Worm (Caenorhabditis elegans) whole organism, young adult: ENCODE measurements around the gene fkb-3.

ENCODE experiments used
- F57C9.4 ChIP-seq: sonication (generic microtip); optimal IDR thresholded peaks from 2 replicates; lab custom pipeline; 2017; ENCODE audit warnings: mild to moderate bottlenecking, missing genetic modification characterization, missing compliant biosample characterization
- aptf-3 ChIP-seq: fragments of 200-800 bp; sonication (Bioruptor generic); IDR thresholded peaks from 2 replicates; pipeline ENCODE4 v1.3.6; 2022; ENCODE audit warnings: missing genetic modification characterization, missing compliant biosample characterization
- cebp-2 ChIP-seq: fragments of 200-800 bp; sonication (Bioruptor generic); IDR thresholded peaks from 2 replicates; pipeline ENCODE4 v1.3.6; 2022; ENCODE audit warnings: missing genetic modification characterization, missing compliant biosample characterization
- ceh-100 ChIP-seq: fragments of 200-800 bp; sonication (Bioruptor generic); IDR thresholded peaks from 2 replicates; pipeline ENCODE4 v1.3.6; 2022; ENCODE audit warnings: missing genetic modification reagents, missing genetic modification characterization, missing compliant biosample characterization
- ceh-79 ChIP-seq: sonication (generic microtip); optimal IDR thresholded peaks from 2 replicates; lab custom pipeline; 2017; ENCODE audit warnings: mild to moderate bottlenecking, missing genetic modification characterization, missing compliant biosample characterization
- madf-6 ChIP-seq: fragments of 200-800 bp; sonication (Bioruptor generic); IDR thresholded peaks from 2 replicates; pipeline ENCODE4 v1.3.6; 2022; ENCODE audit warnings: missing genetic modification reagents, missing genetic modification characterization, missing compliant biosample characterization
- nfyb-1 ChIP-seq: fragments of 200-800 bp; sonication (Bioruptor generic); IDR thresholded peaks from 2 replicates; pipeline ENCODE4 v1.3.6; 2022; ENCODE audit warnings: missing genetic modification reagents, missing genetic modification characterization, missing compliant biosample characterization
- nhr-179 ChIP-seq: sonication (generic microtip); optimal IDR thresholded peaks from 2 replicates; lab custom pipeline; 2016; ENCODE audit warnings: mild to moderate bottlenecking, missing genetic modification characterization, missing compliant biosample characterization
- pbrm-1 ChIP-seq: fragments of 200-800 bp; sonication (Bioruptor generic); IDR thresholded peaks from 2 replicates; pipeline ENCODE4 v1.3.6; 2022; ENCODE audit warnings: missing genetic modification reagents, missing genetic modification characterization, missing compliant biosample characterization
- pha-4 ChIP-seq: fragments of 150-350 bp; sonication (generic microtip); optimal IDR thresholded peaks from 2 replicates; lab custom pipeline; 2014; ENCODE audit warnings: missing biosample characterization, missing genetic modification reagents, missing genetic modification characterization
- unc-130 ChIP-seq: sonication (generic microtip); optimal IDR thresholded peaks from 2 replicates; lab custom pipeline; 2016; ENCODE audit warnings: missing genetic modification reagents, missing genetic modification characterization, missing compliant biosample characterization
- unc-62 ChIP-seq: fragments of 150-350 bp; optimal IDR thresholded peaks from 2 replicates; lab custom pipeline; 2014; ENCODE audit warnings: missing biosample characterization, missing genetic modification reagents, missing genetic modification characterization
- zfh-2 ChIP-seq: fragments of 200-800 bp; sonication (Bioruptor generic); conservative IDR thresholded peaks from 2 replicates; pipeline ENCODE4 v1.3.6; 2022; ENCODE audit warnings: missing genetic modification reagents, missing genetic modification characterization, missing compliant biosample characterization

- TF ChIP-seq aptf-3 (GFP tag; lab: Robert Waterston, UW) (no peak), F57C9.4 (tag; lab: Kevin White, UChicago) (no peak), zfh-2 (no peak), pbrm-1 (GFP tag; lab: Robert Waterston, UW) (peak; percentile 84), nhr-179 (no peak), madf-6 (peak; percentile 88), ceh-100 (peak; percentile 74), unc-62 (no peak), nfyb-1 (peak; percentile 78), unc-130 (GFP tag; lab: Kevin White, UChicago) (peak; percentile 41), pha-4 (tag; lab: Kevin White, UChicago) (peak; percentile 74), ceh-79 (tag; lab: Kevin White, UChicago) (no peak), cebp-2 (no peak)
Measured at ce11 chrV:7237133-7237532, 12.1 kb downstream of the fkb-3 start, which contains the start of gene hyls-1.
